Fruit fly (Drosophila melanogaster): ENCODE results near the gene CG13075.

dm6 chr3L:16097393-16097884 is 13.6 kb downstream of the CG13075 start, which contains the start of the genes CG13074 and ATPsynbetaL:
- TF ChIP-seq CG33017 (tag; optimal IDR thresholded peaks at IDR 0.05) (no peak), cic (GFP tag; optimal IDR thresholded peaks at IDR 0.05) (no peak), toe (GFP tag; optimal IDR thresholded peaks at IDR 0.05) (no peak), bab1 (GFP tag; optimal IDR thresholded peaks at IDR 0.05) (no peak), CG11617 (GFP tag; optimal IDR thresholded peaks at IDR 0.05) (no peak), kay (GFP tag; ENCODE audit: borderline replicate concordance) (no peak), tj (GFP tag; optimal IDR thresholded peaks at IDR 0.05) (no peak), CG7101 (tag; optimal IDR thresholded peaks at IDR 0.05) (no peak), Clk (GFP tag; optimal IDR thresholded peaks at IDR 0.05) (no peak), ovo (GFP tag; optimal IDR thresholded peaks at IDR 0.05) (no peak), pad (GFP tag; optimal IDR thresholded peaks at IDR 0.05) (no peak), cnc (optimal IDR thresholded peaks at IDR 0.05) (no peak)

Measured in whole organism, adult.